Fruit fly (Drosophila melanogaster): ENCODE data around the gene CG1314.

- TF ChIP-seq Hr38 (GFP tag; optimal IDR thresholded peaks at IDR 0.05) = no peak
- no peak for TF ChIP-seq CG11762 (GFP tag; optimal IDR thresholded peaks at IDR 0.05; ENCODE audit: insufficient read depth)
- TF ChIP-seq OdsH (GFP tag; optimal IDR thresholded peaks at IDR 0.05) = no peak
- no peak for TF ChIP-seq CG8119 (GFP tag; IDR thresholded peaks at IDR 0.05)
- no peak for TF ChIP-seq CG32006 (GFP tag; optimal IDR thresholded peaks at IDR 0.05)
- no peak for TF ChIP-seq pdm3 (GFP tag; optimal IDR thresholded peaks at IDR 0.05)
These were observed 13.3 kb upstream of the CG1314 start, which contains the start of gene I-3 for dm6 chrX:20882526-20882925.
